Worm (Caenorhabditis elegans): ENCODE measurements around the gene T01D3.1.

T01D3.1 gene

DNA sequence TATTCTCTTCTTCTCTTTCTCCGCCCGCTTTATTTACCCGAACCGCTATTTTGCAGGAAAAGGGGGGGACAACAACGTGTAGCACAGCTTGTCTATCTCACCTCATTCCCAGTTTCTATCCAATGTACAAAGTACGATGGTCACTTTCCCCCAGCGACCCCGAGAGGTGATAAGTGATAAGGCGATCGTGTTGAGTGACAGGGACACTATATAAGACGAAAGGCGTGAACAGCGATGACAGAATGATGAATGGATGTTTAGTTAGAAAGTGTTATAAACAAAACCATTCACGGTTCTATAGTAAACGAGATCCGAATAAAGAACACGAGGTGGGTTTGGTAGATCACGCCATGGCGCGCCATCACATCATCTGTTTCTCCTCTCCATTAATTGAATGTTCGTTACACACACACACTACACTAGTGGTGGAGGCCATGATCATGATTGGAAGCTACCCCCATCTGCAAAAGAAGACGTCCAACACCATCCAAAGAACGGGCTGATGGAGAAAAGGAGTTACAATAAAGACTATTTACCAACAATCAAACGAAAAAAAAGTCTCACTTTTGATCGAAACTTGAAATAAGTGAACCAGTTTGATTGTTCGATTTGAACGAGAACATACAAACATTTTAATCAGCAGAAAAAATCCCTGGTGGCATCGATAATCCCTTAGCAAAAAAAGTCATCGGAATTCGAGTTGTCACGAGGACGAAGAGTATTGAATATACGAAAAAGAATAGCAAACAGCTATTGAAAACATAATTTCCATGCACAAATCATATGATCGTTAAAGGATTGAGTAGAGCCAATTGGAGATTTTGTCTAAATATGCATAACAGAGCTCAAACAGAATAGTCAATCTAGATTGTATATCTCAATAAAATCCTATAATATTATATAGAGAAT is 33.1 kb upstream of the T01D3.1 start (continued):
- no peak for TF ChIP-seq nhr-23 (tag; optimal IDR thresholded peaks at IDR 0.05)
- no peak for TF ChIP-seq mbf-1 (tag; optimal IDR thresholded peaks at IDR 0.05)
- TF ChIP-seq mab-5 (tag; optimal IDR thresholded peaks at IDR 0.05), result no peak
- TF ChIP-seq nhr-129 (tag; optimal IDR thresholded peaks at IDR 0.05), result peak; percentile 75
- TF ChIP-seq dmd-4 (tag; optimal IDR thresholded peaks at IDR 0.05), result no peak
- TF ChIP-seq snpc-4 (tag; optimal IDR thresholded peaks at IDR 0.05), result peak; percentile 43
- peak; percentile 43 for TF ChIP-seq skn-1 (tag; optimal IDR thresholded peaks at IDR 0.05)
- peak; percentile 39 for TF ChIP-seq egl-27 (tag; optimal IDR thresholded peaks at IDR 0.05)
- TF ChIP-seq elt-1 (tag; optimal IDR thresholded peaks at IDR 0.05), result no peak
- peak; percentile 44 to 75 for TF ChIP-seq mdl-1 (tag; optimal IDR thresholded peaks at IDR 0.05)
- no peak for TF ChIP-seq ceh-82 (tag; optimal IDR thresholded peaks at IDR 0.05)
- TF ChIP-seq F13H6.1 (tag; optimal IDR thresholded peaks at IDR 0.05), result peak; percentile 83
- TF ChIP-seq lin-13 (GFP tag; optimal IDR thresholded peaks at IDR 0.05), result no peak
- no peak for TF ChIP-seq ZK546.5 (tag; optimal IDR thresholded peaks at IDR 0.05)
- no peak for TF ChIP-seq unc-55 (GFP tag; optimal IDR thresholded peaks at IDR 0.05)
- TF ChIP-seq sem-4 (tag; optimal IDR thresholded peaks at IDR 0.05), result no peak
- no peak for TF ChIP-seq lin-39 (tag; optimal IDR thresholded peaks at IDR 0.05)
- TF ChIP-seq ama-1 (optimal IDR thresholded peaks at IDR 0.05), result peak; percentile 69

- TF ChIP-seq nhr-12 (tag; optimal IDR thresholded peaks at IDR 0.05) (no peak), sem-4 (tag; optimal IDR thresholded peaks at IDR 0.05) (peak; percentile 78), lin-13 (GFP tag; optimal IDR thresholded peaks at IDR 0.05) (peak; percentile 70), ceh-82 (tag; optimal IDR thresholded peaks at IDR 0.05) (no peak), mab-5 (tag; optimal IDR thresholded peaks at IDR 0.05) (no peak), ceh-16 (tag; optimal IDR thresholded peaks at IDR 0.05) (peak; percentile 3), egl-27 (tag; optimal IDR thresholded peaks at IDR 0.05) (peak; percentile 70), ztf-4 (tag; optimal IDR thresholded peaks at IDR 0.05) (peak; percentile 88), unc-62 (GFP tag; optimal IDR thresholded peaks at IDR 0.05) (peak; percentile 27), sma-9 (GFP tag; optimal IDR thresholded peaks at IDR 0.05) (peak; percentile 100), sma-9 (tag; optimal IDR thresholded peaks at IDR 0.05) (peak; percentile 20), nhr-77 (tag; optimal IDR thresholded peaks at IDR 0.05) (no peak), elt-3 (tag; optimal IDR thresholded peaks at IDR 0.05) (no peak), unc-55 (GFP tag; optimal IDR thresholded peaks at IDR 0.05) (peak; percentile 9), dmd-4 (tag; optimal IDR thresholded peaks at IDR 0.05) (no peak), ama-1 (optimal IDR thresholded peaks at IDR 0.05) (peak; percentile 48), nhr-21 (tag; optimal IDR thresholded peaks at IDR 0.05) (peak; percentile 76), nhr-6 (tag; optimal IDR thresholded peaks at IDR 0.05) (no peak), sma-3 (GFP tag; optimal IDR thresholded peaks at IDR 0.05) (peak; percentile 93), nhr-129 (tag; optimal IDR thresholded peaks at IDR 0.05) (peak; percentile 87), C34F6.9 (tag; optimal IDR thresholded peaks at IDR 0.05) (peak; percentile 65), mbf-1 (tag; optimal IDR thresholded peaks at IDR 0.05) (no peak), blmp-1 (tag; optimal IDR thresholded peaks at IDR 0.05; ENCODE audit: insufficient read depth) (peak; percentile 98), ztf-1 (GFP tag; conservative IDR thresholded peaks at IDR 0.05) (no peak), F13H6.1 (tag; optimal IDR thresholded peaks at IDR 0.05) (peak; percentile 89), Y55F3AM.14 (GFP tag; optimal IDR thresholded peaks at IDR 0.05) (no peak), nhr-25 (tag; optimal IDR thresholded peaks at IDR 0.05) (peak; percentile 91), aly-2 (tag; optimal IDR thresholded peaks at IDR 0.05) (no peak), nhr-237 (tag; optimal IDR thresholded peaks at IDR 0.05) (no peak), lin-11 (tag; optimal IDR thresholded peaks at IDR 0.05) (no peak), lsy-2 (tag; optimal IDR thresholded peaks at IDR 0.05) (peak; percentile 12 to 74), ztf-11 (tag; optimal IDR thresholded peaks at IDR 0.05) (no peak), peb-1 (tag; optimal IDR thresholded peaks at IDR 0.05) (no peak), crh-2 (tag; optimal IDR thresholded peaks at IDR 0.05) (peak; percentile 91), snpc-4 (tag; optimal IDR thresholded peaks at IDR 0.05) (peak; percentile 29), fos-1 (tag; optimal IDR thresholded peaks at IDR 0.05) (peak; percentile 69), nhr-10 (tag; optimal IDR thresholded peaks at IDR 0.05) (peak; percentile 5), gmeb-1 (tag; optimal IDR thresholded peaks at IDR 0.05) (peak; percentile 65), nhr-11 (tag; optimal IDR thresholded peaks at IDR 0.05) (no peak), mdl-1 (tag; optimal IDR thresholded peaks at IDR 0.05) (peak; percentile 93 to 97)
These were observed 32.4 kb upstream of the T01D3.1 start for ce11 chrV:13657291-13657690.
